Worm (Caenorhabditis elegans) whole organism, L4/young adult: ENCODE measurements around the gene uba-1.

Source experiments
- W03F9.2 ChIP-seq: fragments of 150-350 bp; optimal IDR thresholded peaks from 2 replicates; lab custom pipeline; 2014; ENCODE audit warnings: missing biosample characterization, missing genetic modification characterization
- dao-5 ChIP-seq: sonication (generic microtip); optimal IDR thresholded peaks from 2 replicates; lab custom pipeline; 2016; ENCODE audit warnings: missing genotype, missing genetic modification characterization, moderate library complexity, missing compliant biosample characterization
- him-1 ChIP-seq: sonication (generic microtip); optimal IDR thresholded peaks from 2 replicates; lab custom pipeline; 2016; ENCODE audit warnings: missing genotype, missing genetic modification reagents, missing genetic modification characterization, missing compliant biosample characterization

The uba-1 gene

DNA sequence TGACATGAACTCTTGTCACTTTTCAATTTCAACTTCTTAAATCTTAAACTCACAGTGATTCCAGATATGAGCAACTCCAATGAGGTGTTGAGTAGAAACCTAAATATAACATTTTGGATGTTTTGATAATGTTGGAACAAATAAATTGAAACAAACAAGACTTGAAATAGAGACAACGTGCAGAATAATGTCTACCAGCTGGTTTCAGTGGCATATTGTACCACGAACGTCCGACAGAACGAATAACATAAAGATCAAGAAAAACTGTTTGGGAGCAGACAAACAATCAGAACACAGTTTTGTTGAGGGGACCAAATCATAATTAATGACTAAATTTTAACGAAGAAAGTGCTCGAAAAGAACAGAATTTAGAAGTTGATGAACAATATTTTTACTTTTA, 41.4 kb downstream of the uba-1 start, which contains the start of gene gon-1:
gon-1 (minus strand) TSS at position 101 of the 400 bp plus-strand sequence.
- TF ChIP-seq him-1 (no peak), W03F9.2 (tag; lab: Kevin White, UChicago) (no peak)

- TF ChIP-seq dao-5 (no peak), W03F9.2 (tag; lab: Kevin White, UChicago) (no peak)
Measured at ce11 chrIV:9948035-9948434, 46.7 kb downstream of the uba-1 start.

ce11 chrIV:9944279-9944678, 50.5 kb downstream of the uba-1 start:
- TF ChIP-seq him-1 (no peak), dao-5 (no peak), W03F9.2 (tag; lab: Kevin White, UChicago) (no peak)

DNA sequence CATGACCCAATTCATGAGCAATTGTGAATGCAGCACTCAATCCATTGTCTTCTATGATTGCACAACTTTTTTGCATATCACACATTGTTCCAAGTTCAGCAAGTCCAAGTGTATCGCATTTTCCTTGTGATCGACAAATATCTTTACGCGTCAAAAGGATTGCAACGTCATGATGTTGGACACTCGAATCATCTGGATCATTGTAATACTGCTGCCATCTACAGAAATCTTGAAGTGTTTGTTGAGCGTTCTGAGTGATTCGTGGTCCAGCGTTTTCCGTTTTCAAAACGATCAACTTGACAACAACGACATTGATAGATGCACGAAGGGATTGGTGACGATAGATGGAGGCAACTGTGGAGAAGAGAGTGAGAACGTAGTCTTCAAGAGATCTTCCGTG, 51.5 kb downstream of the uba-1 start:
- no peak for TF ChIP-seq him-1
- TF ChIP-seq W03F9.2 (tag; lab: Kevin White, UChicago): no peak
- no peak for TF ChIP-seq dao-5
